Worm (Caenorhabditis elegans) whole organism, L4 larva: Measurements from ENCODE around the gene sdz-11.

Experiments used
- T26A8.4 ChIP-seq: fragments of 200-800 bp; sonication (Bioruptor generic); IDR thresholded peaks from 2 replicates; pipeline ENCODE4 v1.3.6; 2022; ENCODE audit warnings: missing genetic modification characterization, missing compliant biosample characterization
- Y5F2A.4 ChIP-seq: fragments of 200-800 bp; sonication (Bioruptor generic); optimal IDR thresholded peaks from 2 replicates; lab custom pipeline; 2018; ENCODE audit warnings: mild to moderate bottlenecking, missing genetic modification characterization, missing compliant biosample characterization
- ceh-44 ChIP-seq: fragments of 200-800 bp; sonication (Bioruptor generic); IDR thresholded peaks from 2 replicates; pipeline ENCODE4 v1.3.6; 2022; ENCODE audit warnings: missing genetic modification reagents, missing genetic modification characterization, missing compliant biosample characterization
- egl-27 ChIP-seq: sonication (generic microtip); optimal IDR thresholded peaks from 3 replicates; lab custom pipeline; 2017; ENCODE audit warnings: missing biosample characterization, missing genetic modification reagents, missing genetic modification characterization
- hlh-30 ChIP-seq: sonication (generic microtip); optimal IDR thresholded peaks from 2 replicates; lab custom pipeline; 2017; ENCODE audit warnings: antibody characterized with exemption, mild to moderate bottlenecking, missing genetic modification characterization, missing compliant biosample characterization; ENCODE audit not compliant: insufficient read depth
- lin-13 ChIP-seq: fragments of 150-350 bp; optimal IDR thresholded peaks from 2 replicates; lab custom pipeline; 2014; ENCODE audit warnings: missing biosample characterization, missing genetic modification reagents, missing genetic modification characterization
- lsy-2 ChIP-seq, 2 experiments: fragments of 150-350 bp in 1 of 2; sonication (generic microtip) in 1 of 2; optimal IDR thresholded peaks; 2 replicates each; lab custom pipeline; 2014 to 2017; ENCODE audit warnings: missing biosample characterization in 2 of 2, missing genetic modification characterization in 2 of 2
- nhr-10 ChIP-seq: fragments of 150-350 bp; optimal IDR thresholded peaks from 2 replicates; lab custom pipeline; 2014; ENCODE audit warnings: missing biosample characterization, missing genetic modification characterization
- nhr-237 ChIP-seq: sonication (generic microtip); optimal IDR thresholded peaks from 2 replicates; lab custom pipeline; 2017; ENCODE audit warnings: missing biosample characterization, missing genetic modification characterization
- nhr-76 ChIP-seq: fragments of 150-350 bp; optimal IDR thresholded peaks from 2 replicates; lab custom pipeline; 2014; ENCODE audit warnings: missing biosample characterization, missing genetic modification characterization
- snpc-4 ChIP-seq: fragments of 150-350 bp; optimal IDR thresholded peaks from 2 replicates; lab custom pipeline; 2014; ENCODE audit warnings: missing biosample characterization, missing genetic modification characterization
- ztf-11 ChIP-seq: fragments of 150-350 bp; optimal IDR thresholded peaks from 2 replicates; lab custom pipeline; 2014; ENCODE audit warnings: missing biosample characterization, missing genetic modification characterization

ce11 chrII:3785756-3786155 is 33.7 kb upstream of the sdz-11 start:
- no peak for TF ChIP-seq ceh-44 (GFP tag; lab: Robert Waterston, UW)
- no peak for TF ChIP-seq egl-27 (tag; lab: Kevin White, UChicago)
- no peak for TF ChIP-seq nhr-76 (tag; lab: Kevin White, UChicago)
- no peak for TF ChIP-seq nhr-237 (tag; lab: Kevin White, UChicago)
- no peak for TF ChIP-seq lin-13 (GFP tag; lab: Kevin White, UChicago)
- no peak for TF ChIP-seq snpc-4 (tag; lab: Kevin White, UChicago)
- TF ChIP-seq Y5F2A.4 (GFP tag; lab: Kevin White, UChicago): no peak
- no peak for TF ChIP-seq nhr-10 (tag; lab: Kevin White, UChicago)
- no peak for TF ChIP-seq lsy-2 (tag; optimal IDR thresholded peaks at IDR 0.05; lab: Kevin White, UChicago)
- no peak for TF ChIP-seq T26A8.4 (GFP tag; lab: Robert Waterston, UW)
- no peak for TF ChIP-seq ztf-11 (tag; lab: Kevin White, UChicago)
- no peak for TF ChIP-seq hlh-30 (tag; lab: Kevin White, UChicago)
